Worm (Caenorhabditis elegans) whole organism, midembryonic: Measurements from ENCODE around the gene Y48A6C.4.

ENCODE experiments used
- cog-1 ChIP-seq: sonication (generic microtip); optimal IDR thresholded peaks from 2 replicates; lab custom pipeline; 2016; ENCODE audit warnings: missing genetic modification characterization, missing compliant biosample characterization
- tab-1 ChIP-seq: fragments of 200-800 bp; sonication (Bioruptor generic); IDR thresholded peaks from 2 replicates; pipeline ENCODE4 v1.3.6; 2022; ENCODE audit warnings: missing genetic modification characterization, missing compliant biosample characterization
- ztf-29 ChIP-seq: fragments of 200-800 bp; sonication (Bioruptor generic); IDR thresholded peaks from 2 replicates; pipeline ENCODE4 v1.3.6; 2022; ENCODE audit warnings: missing genetic modification reagents, missing genetic modification characterization, missing compliant biosample characterization

DNA sequence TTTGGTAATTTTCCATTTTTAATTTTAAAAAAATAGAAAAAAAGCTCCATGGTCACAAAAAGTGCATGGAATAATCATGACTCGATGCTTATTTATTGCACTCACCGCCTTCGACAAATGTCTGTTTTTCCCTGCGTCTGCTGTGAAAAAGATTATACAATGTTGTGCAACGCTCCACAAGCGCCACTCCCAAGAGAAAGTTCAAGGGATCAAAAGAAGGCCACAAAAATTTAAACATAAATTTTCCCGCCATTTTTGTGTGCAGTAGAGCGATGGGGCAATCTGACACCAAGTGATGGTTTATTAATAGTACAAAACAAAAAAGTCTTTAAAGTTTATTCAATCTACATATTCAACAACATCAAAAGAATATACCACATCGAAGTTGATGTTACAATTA is 19.3 kb downstream of the Y48A6C.4 start, which contains the start of gene fbxa-128:
- TF ChIP-seq tab-1 = no peak
- no peak for TF ChIP-seq ztf-29
- TF ChIP-seq cog-1 (tag; lab: Kevin White, UChicago) = no peak
